Worm (Caenorhabditis elegans) whole organism, L1 larva: ENCODE measurements around the gene mlt-9.

Experiments
- C04F5.9 ChIP-seq: sonication (generic microtip); optimal IDR thresholded peaks from 2 replicates; lab custom pipeline; 2016; ENCODE audit warnings: missing genetic modification characterization, missing compliant biosample characterization
- C16A3.4 ChIP-seq: fragments of 150-350 bp; optimal IDR thresholded peaks from 2 replicates; lab custom pipeline; 2014; ENCODE audit warnings: missing biosample characterization, missing genetic modification characterization
- aly-2 ChIP-seq: fragments of 150-350 bp; optimal IDR thresholded peaks from 2 replicates; lab custom pipeline; 2014; ENCODE audit warnings: missing biosample characterization, missing genetic modification characterization
- ama-1 ChIP-seq: fragments of 150-350 bp; optimal IDR thresholded peaks from 2 replicates; lab custom pipeline; 2014
- blmp-1 ChIP-seq: fragments of 150-350 bp; optimal IDR thresholded peaks from 2 replicates; lab custom pipeline; 2014; ENCODE audit warnings: missing biosample characterization, missing genetic modification characterization
- ceh-82 ChIP-seq, 3 experiments: fragments of 150-350 bp in 1 of 3; sonication (generic microtip) in 2 of 3; optimal IDR thresholded peaks; 2 replicates each; lab custom pipeline; 2014 to 2017; ENCODE audit warnings: missing biosample characterization in 3 of 3, missing genetic modification characterization in 3 of 3
- ceh-90 ChIP-seq: sonication (generic microtip); optimal IDR thresholded peaks from 2 replicates; lab custom pipeline; 2016; ENCODE audit warnings: missing genetic modification characterization, missing compliant biosample characterization
- ces-1 ChIP-seq: fragments of 150-350 bp; optimal IDR thresholded peaks from 2 replicates; lab custom pipeline; 2014; ENCODE audit warnings: missing biosample characterization, missing genetic modification reagents, missing genetic modification characterization
- efl-3 ChIP-seq: fragments of 200-800 bp; sonication (Bioruptor generic); optimal IDR thresholded peaks from 2 replicates; lab custom pipeline; 2018; ENCODE audit warnings: mild to moderate bottlenecking, missing genetic modification characterization, missing compliant biosample characterization
- egl-27 ChIP-seq, 2 experiments: fragments of 150-350 bp in 1 of 2; sonication (generic microtip); optimal IDR thresholded peaks; 3 replicates each; lab custom pipeline; 2017 to 2018; ENCODE audit warnings: missing biosample characterization in 2 of 2, missing genetic modification characterization in 2 of 2, missing genetic modification reagents in 2 of 2
- elt-3 ChIP-seq, 6 experiments: fragments of 150-350 bp in 1 of 6; sonication (generic microtip); optimal IDR thresholded peaks; 2 replicates each; lab custom pipeline; 2017 to 2018; ENCODE audit warnings: missing biosample characterization in 6 of 6, missing genetic modification characterization in 6 of 6, inconsistent platforms in 1 of 6
- ets-5 ChIP-seq: fragments of 200-800 bp; sonication (Bioruptor generic); IDR thresholded peaks from 2 replicates; pipeline ENCODE4 v1.3.6; 2022; ENCODE audit warnings: missing genetic modification characterization, missing compliant biosample characterization
- fkh-10 ChIP-seq: sonication (generic microtip); optimal IDR thresholded peaks from 2 replicates; lab custom pipeline; 2017; ENCODE audit warnings: missing biosample characterization, missing genetic modification reagents, missing genetic modification characterization
- fkh-4 ChIP-seq: sonication (generic microtip); optimal IDR thresholded peaks from 2 replicates; lab custom pipeline; 2016; ENCODE audit warnings: missing compliant biosample characterization, missing genetic modification characterization, borderline replicate concordance
- fos-1 ChIP-seq: fragments of 150-350 bp; optimal IDR thresholded peaks from 2 replicates; lab custom pipeline; 2014; ENCODE audit warnings: missing biosample characterization, missing genetic modification characterization
- grh-1 ChIP-seq: fragments of 200-800 bp; sonication (Bioruptor generic); IDR thresholded peaks from 2 replicates; pipeline ENCODE4 v1.3.6; 2022; ENCODE audit warnings: missing genetic modification reagents, missing genetic modification characterization, missing compliant biosample characterization
- hlh-17 ChIP-seq: fragments of 200-800 bp; sonication (Bioruptor generic); optimal IDR thresholded peaks from 2 replicates; lab custom pipeline; 2018; ENCODE audit warnings: missing genetic modification characterization, mild to moderate bottlenecking, missing compliant biosample characterization, moderate library complexity, borderline replicate concordance
- irx-1 ChIP-seq: sonication (generic microtip); optimal IDR thresholded peaks from 2 replicates; lab custom pipeline; 2016; ENCODE audit warnings: missing genetic modification characterization, missing compliant biosample characterization
- isw-1 ChIP-seq: fragments of 200-800 bp; sonication (Bioruptor generic); IDR thresholded peaks from 2 replicates; pipeline ENCODE4 v1.3.6; 2022; ENCODE audit warnings: missing genetic modification characterization, missing compliant biosample characterization
- lin-13 ChIP-seq: fragments of 150-350 bp; optimal IDR thresholded peaks from 2 replicates; lab custom pipeline; 2014; ENCODE audit warnings: missing biosample characterization, missing genetic modification reagents, missing genetic modification characterization
- lin-14 ChIP-seq: fragments of 200-800 bp; sonication (Bioruptor generic); optimal IDR thresholded peaks from 2 replicates; lab custom pipeline; 2018; ENCODE audit warnings: mild to moderate bottlenecking, missing genetic modification characterization, moderate library complexity, missing compliant biosample characterization
- lin-15B ChIP-seq: fragments of 150-350 bp; sonication (generic microtip); optimal IDR thresholded peaks from 3 replicates; lab custom pipeline; 2014; ENCODE audit warnings: missing biosample characterization, missing genetic modification characterization
- mab-9 ChIP-seq: fragments of 200-800 bp; sonication (Bioruptor generic); IDR thresholded peaks from 2 replicates; pipeline ENCODE4 v1.3.6; 2022; ENCODE audit warnings: missing genetic modification reagents, missing genetic modification characterization, missing compliant biosample characterization
- mdl-1 ChIP-seq, 2 experiments: fragments of 150-350 bp; optimal IDR thresholded peaks; 2 replicates each; lab custom pipeline; 2014 to 2017; ENCODE audit warnings: missing biosample characterization in 2 of 2, missing genetic modification characterization in 2 of 2, inconsistent platforms in 1 of 2
- nhr-11 ChIP-seq: fragments of 150-350 bp; optimal IDR thresholded peaks from 2 replicates; lab custom pipeline; 2014; ENCODE audit warnings: missing biosample characterization, missing genetic modification characterization
- nhr-12 ChIP-seq: sonication (generic microtip); optimal IDR thresholded peaks from 2 replicates; lab custom pipeline; 2017; ENCODE audit warnings: missing biosample characterization, missing genetic modification characterization
- nhr-19 ChIP-seq: fragments of 200-800 bp; sonication (Bioruptor generic); conservative IDR thresholded peaks from 2 replicates; pipeline ENCODE4 v1.3.6; 2022; ENCODE audit warnings: missing genetic modification characterization, missing compliant biosample characterization
- nhr-28 ChIP-seq: fragments of 150-350 bp; optimal IDR thresholded peaks from 2 replicates; lab custom pipeline; 2014; ENCODE audit warnings: missing biosample characterization, missing genetic modification characterization
- nhr-77 ChIP-seq: fragments of 150-350 bp; optimal IDR thresholded peaks from 2 replicates; lab custom pipeline; 2014; ENCODE audit warnings: missing biosample characterization, missing genetic modification characterization
- pax-3 ChIP-seq: fragments of 200-800 bp; sonication (Bioruptor generic); optimal IDR thresholded peaks from 2 replicates; lab custom pipeline; 2018; ENCODE audit warnings: mild to moderate bottlenecking, missing genetic modification characterization, moderate library complexity, missing compliant biosample characterization
- snpc-4 ChIP-seq: fragments of 150-350 bp; optimal IDR thresholded peaks from 2 replicates; lab custom pipeline; 2014; ENCODE audit warnings: missing biosample characterization, missing genetic modification characterization
- snu-23 ChIP-seq: sonication (generic microtip); optimal IDR thresholded peaks from 2 replicates; lab custom pipeline; 2016; ENCODE audit warnings: missing genetic modification characterization, missing compliant biosample characterization
- sox-4 ChIP-seq: sonication (generic microtip); optimal IDR thresholded peaks from 2 replicates; lab custom pipeline; 2016; ENCODE audit warnings: missing genetic modification characterization, missing compliant biosample characterization
- sup-37 ChIP-seq: fragments of 200-800 bp; sonication (Bioruptor generic); optimal IDR thresholded peaks from 2 replicates; lab custom pipeline; 2018; ENCODE audit warnings: mild to moderate bottlenecking, missing genetic modification characterization, missing compliant biosample characterization
- swsn-7 ChIP-seq: sonication (generic microtip); optimal IDR thresholded peaks from 2 replicates; lab custom pipeline; 2016; ENCODE audit warnings: missing genetic modification characterization, missing compliant biosample characterization
- tbx-2 ChIP-seq: sonication (generic microtip); optimal IDR thresholded peaks from 2 replicates; lab custom pipeline; 2016; ENCODE audit warnings: missing genetic modification characterization, missing compliant biosample characterization
- tlp-1 ChIP-seq: fragments of 150-350 bp; optimal IDR thresholded peaks from 2 replicates; lab custom pipeline; 2014; ENCODE audit warnings: missing biosample characterization, missing genetic modification characterization
- unc-130 ChIP-seq: fragments of 150-350 bp; optimal IDR thresholded peaks from 2 replicates; lab custom pipeline; 2017; ENCODE audit warnings: missing biosample characterization, missing genetic modification characterization, inconsistent platforms
- unc-62 ChIP-seq: fragments of 150-350 bp; optimal IDR thresholded peaks from 2 replicates; lab custom pipeline; 2014; ENCODE audit warnings: missing biosample characterization, missing genetic modification reagents, missing genetic modification characterization
- xbp-1 ChIP-seq: sonication (generic microtip); optimal IDR thresholded peaks from 2 replicates; lab custom pipeline; 2016; ENCODE audit warnings: missing genetic modification characterization, missing compliant biosample characterization
- ztf-11 ChIP-seq, 2 experiments: sonication (generic microtip); optimal IDR thresholded peaks; 2 replicates each; lab custom pipeline; 2016 to 2017; ENCODE audit warnings: missing genetic modification characterization in 2 of 2, missing biosample characterization in 1 of 2, missing compliant biosample characterization in 1 of 2
- ztf-4 ChIP-seq: fragments of 150-350 bp; optimal IDR thresholded peaks from 2 replicates; lab custom pipeline; 2014; ENCODE audit warnings: missing biosample characterization, missing genetic modification characterization

mlt-9 gene

ce11 chrX:15079406-15079805 is 28.2 kb downstream of the mlt-9 start (continued):
- TF ChIP-seq ama-1 (lab: Kevin White, UChicago) (no peak), nhr-77 (no peak), tlp-1 (tag; lab: Kevin White, UChicago) (no peak), grh-1 (GFP tag; lab: Robert Waterston, UW) (peak; percentile 78), lin-13 (GFP tag; lab: Kevin White, UChicago) (no peak), fkh-10 (no peak), snu-23 (GFP tag; lab: Kevin White, UChicago) (peak; percentile 56), sup-37 (GFP tag; lab: Kevin White, UChicago) (no peak), nhr-11 (tag; lab: Kevin White, UChicago) (no peak), ceh-82 (tag; optimal IDR thresholded peaks at IDR 0.05; lab: Kevin White, UChicago) (no peak), isw-1 (no peak), swsn-7 (tag; lab: Kevin White, UChicago) (no peak), snpc-4 (tag; lab: Kevin White, UChicago) (no peak), irx-1 (tag; lab: Kevin White, UChicago) (no peak), ces-1 (GFP tag; lab: Kevin White, UChicago) (no peak), nhr-12 (tag; lab: Kevin White, UChicago) (no peak), efl-3 (GFP tag; lab: Kevin White, UChicago) (no peak), unc-62 (GFP tag; lab: Kevin White, UChicago) (no peak), nhr-19 (GFP tag; lab: Robert Waterston, UW) (peak; percentile 60), ztf-4 (no peak), unc-130 (tag; lab: Kevin White, UChicago) (peak; percentile 63), pax-3 (tag; lab: Kevin White, UChicago) (no peak), mdl-1 (tag; optimal IDR thresholded peaks at IDR 0.05; lab: Kevin White, UChicago) (peak in 1 of 2 experiments; percentile 74), nhr-28 (tag; lab: Kevin White, UChicago) (no peak), fkh-4 (tag; lab: Kevin White, UChicago) (no peak), lin-15B (no peak), mab-9 (GFP tag; lab: Robert Waterston, UW) (no peak), tbx-2 (peak; percentile 40), C04F5.9 (tag; lab: Kevin White, UChicago) (no peak), xbp-1 (no peak), sox-4 (tag; lab: Kevin White, UChicago) (no peak), ets-5 (GFP tag; lab: Robert Waterston, UW) (no peak), hlh-17 (GFP tag; lab: Kevin White, UChicago) (no peak), lin-14 (peak; percentile 64), ztf-11 (tag; optimal IDR thresholded peaks at IDR 0.05; lab: Kevin White, UChicago) (no peak), aly-2 (tag; lab: Kevin White, UChicago) (no peak), fos-1 (tag; lab: Kevin White, UChicago) (no peak), blmp-1 (tag; lab: Kevin White, UChicago) (peak; percentile 86), C16A3.4 (tag; lab: Kevin White, UChicago) (peak; percentile 5), egl-27 (tag; optimal IDR thresholded peaks at IDR 0.05; lab: Kevin White, UChicago) (no peak), ceh-90 (tag; lab: Kevin White, UChicago) (no peak), elt-3 (tag; optimal IDR thresholded peaks at IDR 0.05; lab: Kevin White, UChicago) (peak in 5 of 6 experiments; percentile 48 to 92 (median 69))
- TF ChIP-seq, all 84 proteins: peak for 16

ce11 chrX:15078276-15078675 is 29.3 kb downstream of the mlt-9 start:
- TF ChIP-seq fkh-10, result no peak
